Fruit fly (Drosophila melanogaster): ENCODE measurements around the gene CG14082.

- TF ChIP-seq sv (GFP tag; optimal IDR thresholded peaks at IDR 0.05) (no peak), brk (GFP tag; optimal IDR thresholded peaks at IDR 0.05) (no peak), rgr (GFP tag; optimal IDR thresholded peaks at IDR 0.05) (no peak), br (GFP tag; optimal IDR thresholded peaks at IDR 0.05) (no peak), Dfd (GFP tag; optimal IDR thresholded peaks at IDR 0.05) (no peak), ey (GFP tag; optimal IDR thresholded peaks at IDR 0.05) (no peak)
Measured at dm6 chr3L:19089120-19089519, 49.7 kb downstream of the CG14082 start.

Measured in whole organism, wandering third instar larva.